Worm (Caenorhabditis elegans) whole organism, mixed stage, embryonic: ENCODE results near the gene F58F6.5.

Experiments used
- ces-1 ChIP-seq: fragments of 150-350 bp; optimal IDR thresholded peaks from 2 replicates; lab custom pipeline; 2014; ENCODE audit warnings: missing biosample characterization, missing genetic modification reagents, missing genetic modification characterization
- drap-1 ChIP-seq: fragments of 200-800 bp; sonication (Bioruptor generic); optimal IDR thresholded peaks from 3 replicates; lab custom pipeline; 2018; ENCODE audit warnings: mild to moderate bottlenecking, missing genetic modification characterization, missing compliant biosample characterization
- elt-3 ChIP-seq: fragments of 150-350 bp; optimal IDR thresholded peaks from 2 replicates; lab custom pipeline; 2014; ENCODE audit warnings: missing biosample characterization, missing genetic modification characterization
- lin-13 ChIP-seq: fragments of 150-350 bp; optimal IDR thresholded peaks from 2 replicates; lab custom pipeline; 2014; ENCODE audit warnings: missing biosample characterization, missing genetic modification characterization
- lsy-2 ChIP-seq: fragments of 150-350 bp; optimal IDR thresholded peaks from 2 replicates; lab custom pipeline; 2014; ENCODE audit warnings: missing biosample characterization, missing genetic modification characterization
- mab-5 ChIP-seq: fragments of 150-350 bp; optimal IDR thresholded peaks from 2 replicates; lab custom pipeline; 2014; ENCODE audit warnings: missing biosample characterization, missing genetic modification characterization
- nhr-28 ChIP-seq: fragments of 150-350 bp; optimal IDR thresholded peaks from 2 replicates; lab custom pipeline; 2014; ENCODE audit warnings: missing biosample characterization, missing genetic modification characterization
- nhr-76 ChIP-seq: sonication (generic microtip); optimal IDR thresholded peaks from 2 replicates; lab custom pipeline; 2017; ENCODE audit warnings: missing biosample characterization, missing genetic modification characterization
- pha-4 ChIP-seq: fragments of 150-350 bp; optimal IDR thresholded peaks from 2 replicates; lab custom pipeline; 2018; ENCODE audit warnings: missing biosample characterization, missing genetic modification reagents, missing genetic modification characterization
- snpc-4 ChIP-seq: fragments of 150-350 bp; optimal IDR thresholded peaks from 2 replicates; lab custom pipeline; 2014; ENCODE audit warnings: missing biosample characterization, missing genetic modification characterization
- unc-39 ChIP-seq: fragments of 150-350 bp; optimal IDR thresholded peaks from 2 replicates; lab custom pipeline; 2014; ENCODE audit warnings: missing biosample characterization, missing genetic modification characterization
- unc-62 ChIP-seq: fragments of 150-350 bp; optimal IDR thresholded peaks from 2 replicates; lab custom pipeline; 2014; ENCODE audit warnings: missing biosample characterization, missing genetic modification reagents, missing genetic modification characterization
- ztf-11 ChIP-seq: fragments of 150-350 bp; optimal IDR thresholded peaks from 2 replicates; lab custom pipeline; 2014; ENCODE audit warnings: missing biosample characterization, missing genetic modification characterization

- TF ChIP-seq nhr-28 (no peak), ces-1 (GFP tag; lab: Kevin White, UChicago) (no peak), lin-13 (tag; lab: Kevin White, UChicago) (no peak), lsy-2 (tag; lab: Kevin White, UChicago) (no peak), nhr-76 (no peak), mab-5 (tag; lab: Kevin White, UChicago) (no peak), ztf-11 (tag; lab: Kevin White, UChicago) (no peak), snpc-4 (tag; lab: Kevin White, UChicago) (no peak), drap-1 (GFP tag; lab: Kevin White, UChicago) (no peak), pha-4 (tag; lab: Kevin White, UChicago) (no peak), unc-62 (no peak), elt-3 (no peak), unc-39 (tag; lab: Kevin White, UChicago) (no peak)
These were observed 50.6 kb downstream of the F58F6.5 start for ce11 chrIV:1394077-1394476.
